Fruit fly (Drosophila melanogaster) whole organism, prepupa: ENCODE measurements around the gene ppk5.
A peak's percentile ranks its signal among the peaks of the same experiment; 100 is the strongest.

Experiments used
- Blimp-1 ChIP-seq: fragments of 200-800 bp; sonication (Bioruptor generic); optimal IDR thresholded peaks from 3 replicates; lab custom pipeline; 2017; ENCODE audit warnings: missing biosample characterization, missing genetic modification characterization, mild to moderate bottlenecking, moderate library complexity, missing genetic modification reagents
- CG10631 ChIP-seq: fragments of 200-800 bp; sonication (Bioruptor generic); optimal IDR thresholded peaks from 2 replicates; lab custom pipeline; 2016; ENCODE audit warnings: missing biosample characterization, missing genetic modification characterization
- CG10669 ChIP-seq: fragments of 200-800 bp; sonication (Bioruptor generic); optimal IDR thresholded peaks from 3 replicates; lab custom pipeline; 2018; ENCODE audit warnings: missing biosample characterization, mild to moderate bottlenecking, missing genetic modification characterization, moderate library complexity
- CG11762 ChIP-seq: fragments of 200-800 bp; sonication (Bioruptor generic); optimal IDR thresholded peaks from 3 replicates; lab custom pipeline; 2016; ENCODE audit warnings: missing biosample characterization, missing genetic modification characterization; ENCODE audit not compliant: insufficient read depth
- CG11902 ChIP-seq: fragments of 200-800 bp; sonication (Bioruptor generic); optimal IDR thresholded peaks from 3 replicates; lab custom pipeline; 2016; ENCODE audit warnings: missing biosample characterization, missing genetic modification characterization
- CG1621 ChIP-seq: fragments of 200-800 bp; sonication (Bioruptor generic); optimal IDR thresholded peaks from 3 replicates; lab custom pipeline; 2018; ENCODE audit warnings: missing biosample characterization, mild to moderate bottlenecking, missing genetic modification characterization
- CG16779 ChIP-seq: fragments of 200-800 bp; sonication (Bioruptor generic); optimal IDR thresholded peaks from 3 replicates; lab custom pipeline; 2017; ENCODE audit warnings: missing biosample characterization, mild to moderate bottlenecking, missing genetic modification characterization
- CG3032 ChIP-seq: fragments of 200-800 bp; optimal IDR thresholded peaks from 2 replicates; lab custom pipeline; 2019; ENCODE audit warnings: missing biosample characterization, mild to moderate bottlenecking, missing genetic modification characterization, moderate library complexity
- CG31627 ChIP-seq: fragments of 200-800 bp; sonication (Bioruptor generic); optimal IDR thresholded peaks from 3 replicates; lab custom pipeline; 2016; ENCODE audit warnings: missing biosample characterization, missing genetic modification characterization
- CG34406 ChIP-seq: fragments of 200-800 bp; sonication (Bioruptor generic); optimal IDR thresholded peaks from 3 replicates; lab custom pipeline; 2016; ENCODE audit warnings: missing biosample characterization, missing genetic modification characterization
- CG3919 ChIP-seq: fragments of 200-800 bp; sonication (Bioruptor generic); optimal IDR thresholded peaks from 3 replicates; lab custom pipeline; 2016; ENCODE audit warnings: missing biosample characterization, missing genetic modification characterization
- CG4318 ChIP-seq: fragments of 200-800 bp; sonication (Bioruptor generic); optimal IDR thresholded peaks from 3 replicates; lab custom pipeline; 2017; ENCODE audit warnings: missing biosample characterization, mild to moderate bottlenecking, missing genetic modification characterization
- CG6163 ChIP-seq: fragments of 200-800 bp; sonication (Bioruptor generic); IDR thresholded peaks from 3 replicates; pipeline ENCODE4 v1.3.6; 2022; ENCODE audit warnings: missing biosample characterization, missing genetic modification characterization
- CG6276 ChIP-seq: fragments of 200-800 bp; sonication (Bioruptor generic); optimal IDR thresholded peaks from 2 replicates; lab custom pipeline; 2017; ENCODE audit warnings: missing biosample characterization, mild to moderate bottlenecking, missing genetic modification characterization
- CG6792 ChIP-seq: fragments of 200-800 bp; sonication (Bioruptor generic); optimal IDR thresholded peaks from 3 replicates; lab custom pipeline; 2016; ENCODE audit warnings: missing biosample characterization, missing genetic modification characterization
- CG6808 ChIP-seq: fragments of 200-800 bp; sonication (Bioruptor generic); optimal IDR thresholded peaks from 3 replicates; lab custom pipeline; 2017; ENCODE audit warnings: missing biosample characterization, missing genetic modification characterization, mild to moderate bottlenecking, moderate library complexity, missing genetic modification reagents
- CG6854 ChIP-seq: fragments of 200-800 bp; sonication (Bioruptor generic); optimal IDR thresholded peaks from 2 replicates; lab custom pipeline; 2017; ENCODE audit warnings: missing biosample characterization, mild to moderate bottlenecking, missing genetic modification characterization
- CG8319 ChIP-seq: fragments of 200-800 bp; sonication (Bioruptor generic); optimal IDR thresholded peaks from 3 replicates; lab custom pipeline; 2016; ENCODE audit warnings: missing biosample characterization, missing genetic modification characterization
- CG8632 ChIP-seq: fragments of 200-800 bp; sonication (Bioruptor generic); optimal IDR thresholded peaks from 3 replicates; lab custom pipeline; 2016; ENCODE audit warnings: missing biosample characterization, missing genetic modification characterization
- CG9139 ChIP-seq: fragments of 200-800 bp; sonication (Bioruptor generic); optimal IDR thresholded peaks from 3 replicates; lab custom pipeline; 2017; ENCODE audit warnings: missing biosample characterization, mild to moderate bottlenecking, missing genetic modification characterization
- Eip75B ChIP-seq: fragments of 200-800 bp; sonication (Bioruptor generic); optimal IDR thresholded peaks from 3 replicates; lab custom pipeline; 2016; ENCODE audit warnings: missing biosample characterization, missing genetic modification characterization
- Eip78C ChIP-seq: fragments of 200-800 bp; sonication (Bioruptor generic); peaks from one replicate; lab custom pipeline; 2016; ENCODE audit warnings: missing biosample characterization, missing genetic modification characterization
- Gug ChIP-seq: fragments of 200-800 bp; sonication (Bioruptor generic); IDR thresholded peaks from 2 replicates; pipeline ENCODE4 v1.3.6; 2022; ENCODE audit warnings: missing biosample characterization, missing genetic modification characterization
- Hr4 ChIP-seq: fragments of 200-800 bp; sonication (Bioruptor generic); optimal IDR thresholded peaks from 3 replicates; lab custom pipeline; 2016; ENCODE audit warnings: missing biosample characterization, missing genetic modification characterization
- Lpt ChIP-seq: fragments of 200-800 bp; sonication (Bioruptor generic); optimal IDR thresholded peaks from 3 replicates; lab custom pipeline; 2016; ENCODE audit warnings: missing biosample characterization, missing genetic modification characterization
- OdsH ChIP-seq: fragments of 200-800 bp; sonication (Bioruptor generic); optimal IDR thresholded peaks from 3 replicates; lab custom pipeline; 2016; ENCODE audit warnings: missing biosample characterization, missing genetic modification characterization
- Smox ChIP-seq: fragments of 200-800 bp; sonication (Bioruptor generic); optimal IDR thresholded peaks from 3 replicates; lab custom pipeline; 2016; ENCODE audit warnings: missing biosample characterization, missing genetic modification characterization
- Sox102F ChIP-seq: fragments of 200-800 bp; sonication (Bioruptor generic); optimal IDR thresholded peaks from 2 replicates; lab custom pipeline; 2016; ENCODE audit warnings: missing biosample characterization, mild to moderate bottlenecking, missing genetic modification characterization
- Sox14 ChIP-seq: fragments of 200-800 bp; sonication (Bioruptor generic); optimal IDR thresholded peaks from 3 replicates; lab custom pipeline; 2016; ENCODE audit warnings: missing biosample characterization, missing genetic modification characterization
- Sox15 ChIP-seq: fragments of 200-800 bp; sonication (Bioruptor generic); optimal IDR thresholded peaks from 3 replicates; lab custom pipeline; 2016; ENCODE audit warnings: missing biosample characterization, missing genetic modification characterization
- achi ChIP-seq: fragments of 200-800 bp; sonication (Bioruptor generic); optimal IDR thresholded peaks from 3 replicates; lab custom pipeline; 2016; ENCODE audit warnings: missing biosample characterization, missing genetic modification characterization
- cyc ChIP-seq: fragments of 200-800 bp; sonication (Bioruptor generic); optimal IDR thresholded peaks from 3 replicates; lab custom pipeline; 2016; ENCODE audit warnings: missing biosample characterization, missing genetic modification characterization
- dac ChIP-seq: fragments of 200-800 bp; sonication (Bioruptor generic); optimal IDR thresholded peaks from 2 replicates; lab custom pipeline; 2017; ENCODE audit warnings: missing biosample characterization, mild to moderate bottlenecking, missing genetic modification characterization
- dsx ChIP-seq: fragments of 200-800 bp; optimal IDR thresholded peaks from 3 replicates; lab custom pipeline; 2019; ENCODE audit warnings: missing biosample characterization, mild to moderate bottlenecking, missing genetic modification characterization, moderate library complexity; ENCODE audit not compliant: poor library complexity, severe bottlenecking
- eg ChIP-seq: fragments of 200-800 bp; sonication (Bioruptor generic); IDR thresholded peaks from 3 replicates; pipeline ENCODE4 v1.3.6; 2022; ENCODE audit warnings: missing biosample characterization, missing genetic modification characterization
- esn ChIP-seq: fragments of 200-800 bp; sonication (Bioruptor generic); optimal IDR thresholded peaks from 2 replicates; lab custom pipeline; 2016; ENCODE audit warnings: missing biosample characterization, mild to moderate bottlenecking, missing genetic modification characterization, moderate library complexity
- fd85E ChIP-seq: fragments of 200-800 bp; sonication (Bioruptor generic); optimal IDR thresholded peaks from 3 replicates; lab custom pipeline; 2016; ENCODE audit warnings: missing biosample characterization, missing genetic modification characterization
- fkh ChIP-seq: fragments of 200-800 bp; sonication (Bioruptor generic); optimal IDR thresholded peaks from 3 replicates; lab custom pipeline; 2017; ENCODE audit warnings: missing biosample characterization, mild to moderate bottlenecking, missing genetic modification characterization, moderate library complexity
- lz ChIP-seq: fragments of 200-800 bp; sonication (Bioruptor generic); optimal IDR thresholded peaks from 3 replicates; lab custom pipeline; 2016; ENCODE audit warnings: missing biosample characterization, missing genetic modification characterization
- net ChIP-seq: fragments of 200-800 bp; sonication (Bioruptor generic); optimal IDR thresholded peaks from 3 replicates; lab custom pipeline; 2016; ENCODE audit warnings: missing biosample characterization, missing genetic modification characterization
- pdm3 ChIP-seq: fragments of 200-800 bp; sonication (Bioruptor generic); optimal IDR thresholded peaks from 3 replicates; lab custom pipeline; 2016; ENCODE audit warnings: missing biosample characterization, missing genetic modification characterization
- spab ChIP-seq: fragments of 200-800 bp; sonication (Bioruptor generic); optimal IDR thresholded peaks from 2 replicates; lab custom pipeline; 2017; ENCODE audit warnings: missing biosample characterization, mild to moderate bottlenecking, missing genetic modification characterization, missing genetic modification reagents
- ss ChIP-seq, 2 experiments: fragments of 200-800 bp; sonication (Bioruptor generic); optimal IDR thresholded peaks; 2 replicates in 1 of 2; 3 replicates in 1 of 2; lab custom pipeline; 2017 to 2018; ENCODE audit warnings: mild to moderate bottlenecking in 2 of 2, missing biosample characterization in 2 of 2, missing genetic modification characterization in 2 of 2, moderate library complexity in 1 of 2
- svp ChIP-seq: fragments of 200-800 bp; sonication (Bioruptor generic); peaks from one replicate; lab custom pipeline; 2016; ENCODE audit warnings: missing biosample characterization, missing genetic modification characterization
- topi ChIP-seq: fragments of 200-800 bp; sonication (Bioruptor generic); optimal IDR thresholded peaks from 3 replicates; lab custom pipeline; 2016; ENCODE audit warnings: missing biosample characterization, missing genetic modification characterization
- vri ChIP-seq: fragments of 200-800 bp; sonication (Bioruptor generic); optimal IDR thresholded peaks from 3 replicates; lab custom pipeline; 2016; ENCODE audit warnings: missing biosample characterization, mild to moderate bottlenecking, missing genetic modification characterization

The ppk5 gene

DNA sequence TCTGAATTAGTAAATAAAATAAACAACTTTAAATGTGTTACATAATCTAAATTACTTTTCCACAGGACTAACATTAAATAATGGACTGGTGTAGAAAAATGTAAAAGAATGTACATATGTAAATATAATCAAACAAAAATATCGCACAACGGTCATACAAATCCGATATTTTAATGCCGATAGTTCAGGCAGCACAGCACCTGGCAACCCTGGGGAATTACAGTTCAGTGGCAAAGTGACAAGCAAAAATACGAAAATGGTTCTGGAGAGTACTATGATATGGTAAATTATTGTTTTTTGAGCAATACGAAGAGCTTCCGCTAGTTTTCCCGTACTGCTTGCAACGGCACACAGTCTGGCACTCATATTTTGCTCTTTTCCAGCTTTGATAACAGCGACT is 2.4 kb downstream of the ppk5 start, which contains the start of gene Rpn10 (continued):
- TF ChIP-seq dac (GFP tag; lab: Kevin White, UChicago) = no peak
- no peak for TF ChIP-seq CG9139
- TF ChIP-seq Hr4 = no peak
- TF ChIP-seq CG6792 (GFP tag; lab: Kevin White, UChicago) = no peak
- TF ChIP-seq fd85E (GFP tag; lab: Kevin White, UChicago) = no peak
- no peak for TF ChIP-seq svp (GFP tag; lab: Kevin White, UChicago)
- peak; percentile 31 for TF ChIP-seq lz (GFP tag; lab: Kevin White, UChicago)
- peak; percentile 40 for TF ChIP-seq CG31627 (GFP tag; lab: Kevin White, UChicago)
- TF ChIP-seq CG6163 = no peak

DNA sequence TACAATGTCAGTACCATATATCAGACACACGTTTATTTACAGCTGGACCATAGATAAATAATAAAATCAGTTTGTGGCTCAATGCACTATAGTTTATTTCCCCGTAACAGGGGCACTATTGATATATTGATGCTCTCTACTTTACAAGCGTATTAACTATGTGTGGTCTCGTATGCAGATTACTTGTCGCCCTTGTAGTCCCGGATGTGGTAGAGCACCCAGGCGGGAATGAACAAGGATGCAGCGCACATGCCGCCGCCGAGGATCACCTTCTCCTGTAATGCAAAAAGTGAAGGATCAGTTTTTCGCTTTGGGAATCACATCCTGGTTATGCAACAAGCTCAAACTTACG is 4.4 kb downstream of the ppk5 start:
- TF ChIP-seq Blimp-1 (GFP tag; lab: Kevin White, UChicago) (no peak), CG6276 (GFP tag; lab: Kevin White, UChicago) (no peak), CG31627 (GFP tag; lab: Kevin White, UChicago) (no peak), pdm3 (no peak), Eip78C (GFP tag; lab: Kevin White, UChicago) (no peak), CG1621 (tag; lab: Kevin White, UChicago) (no peak)
- TF ChIP-seq, all 60 proteins: peak for 0

DNA sequence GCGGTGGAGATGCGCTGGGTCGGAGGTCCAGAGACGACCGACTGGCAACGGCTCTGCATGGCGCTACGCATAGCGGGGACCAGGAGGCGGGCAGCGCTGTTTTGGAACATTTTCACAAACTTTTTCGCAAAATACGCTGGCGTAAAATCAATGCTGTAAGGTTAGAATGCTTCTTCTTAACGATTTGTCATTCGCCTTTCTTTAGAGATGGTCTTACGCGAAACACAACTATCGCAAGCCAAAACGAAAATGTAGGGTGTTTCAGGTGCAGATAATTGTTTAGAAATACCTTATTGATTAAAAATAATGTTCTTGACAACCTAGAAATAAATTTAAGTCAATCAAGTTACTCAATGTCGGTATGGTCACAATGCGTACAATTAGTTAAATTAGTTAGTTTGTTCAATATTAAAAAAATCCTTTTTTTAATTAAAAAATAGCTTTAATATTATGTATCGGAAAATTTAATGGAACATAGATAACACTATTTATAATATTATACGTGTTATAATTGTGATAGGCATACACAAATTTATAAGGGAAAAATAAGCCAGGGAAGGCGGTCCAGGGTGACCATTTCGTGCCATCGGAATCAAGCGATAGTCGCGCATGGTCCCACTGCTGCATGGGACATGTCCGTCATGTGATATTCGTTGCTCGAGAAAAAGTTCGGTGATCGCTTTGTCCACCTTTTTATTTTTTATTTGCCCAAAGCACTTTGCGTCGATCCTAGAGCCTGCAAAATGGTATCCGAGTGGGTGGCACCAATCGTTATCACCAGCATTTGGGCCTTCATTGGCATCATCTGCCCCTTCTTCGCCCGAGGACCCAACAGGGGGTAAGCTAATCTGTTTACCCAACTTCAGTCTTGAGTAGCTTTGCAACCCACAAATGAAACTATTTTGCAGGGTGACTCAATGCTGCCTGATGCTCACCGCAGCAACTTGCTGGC is 5.1 kb downstream of the ppk5 start, which contains the start of the genes COX8 and VhaM9.7-b:
COX8 (minus strand) TSS at position 203 of the 952 bp plus-strand sequence.
VhaM9.7-b (plus strand) TSS at position 618 of the 952 bp plus-strand sequence.
- TF ChIP-seq achi (GFP tag; lab: Kevin White, UChicago) (no peak), Smox (GFP tag; lab: Kevin White, UChicago) (no peak), CG8319 (GFP tag; lab: Kevin White, UChicago) (no peak), CG3032 (peak; percentile 30), Eip78C (GFP tag; lab: Kevin White, UChicago) (peak; percentile 80), CG10669 (GFP tag; lab: Kevin White, UChicago) (no peak), OdsH (no peak), CG11902 (GFP tag; lab: Kevin White, UChicago) (peak; percentile 55), CG1621 (tag; lab: Kevin White, UChicago) (no peak), eg (no peak), CG11762 (GFP tag; lab: Kevin White, UChicago) (no peak), esn (GFP tag; lab: Kevin White, UChicago) (peak; percentile 67), ss (GFP tag; optimal IDR thresholded peaks at IDR 0.05; lab: Kevin White, UChicago) (no peak), dac (GFP tag; lab: Kevin White, UChicago) (no peak), CG4318 (no peak), CG3919 (no peak), Sox102F (no peak), fkh (GFP tag; lab: Kevin White, UChicago) (no peak), CG8632 (GFP tag; lab: Kevin White, UChicago) (no peak), Lpt (GFP tag; lab: Kevin White, UChicago) (no peak), spab (GFP tag; lab: Kevin White, UChicago) (no peak), Gug (GFP tag; lab: Robert Waterston, UW) (no peak), cyc (peak; percentile 60), CG6792 (GFP tag; lab: Kevin White, UChicago) (no peak), CG16779 (no peak), CG6808 (GFP tag; lab: Kevin White, UChicago) (no peak), topi (GFP tag; lab: Kevin White, UChicago) (no peak), net (GFP tag; lab: Kevin White, UChicago) (no peak), Eip75B (no peak), CG10631 (no peak), Sox15 (GFP tag; lab: Kevin White, UChicago) (peak; percentile 54), Sox14 (GFP tag; lab: Kevin White, UChicago) (peak; percentile 25), vri (GFP tag; lab: Kevin White, UChicago) (peak; percentile 66), fd85E (GFP tag; lab: Kevin White, UChicago) (no peak), dsx (GFP tag; lab: Kevin White, UChicago) (no peak), lz (GFP tag; lab: Kevin White, UChicago) (peak; percentile 63), CG6276 (GFP tag; lab: Kevin White, UChicago) (no peak), CG34406 (no peak), CG6854 (GFP tag; lab: Kevin White, UChicago) (no peak)
